Fruit fly (Drosophila melanogaster) whole organism, embryonic: Measurements from ENCODE around the gene CG33124.

Experiments used
- Asciz ChIP-seq: fragments of 200-800 bp; sonication (Bioruptor generic); optimal IDR thresholded peaks from 2 replicates; lab custom pipeline; 2017; ENCODE audit warnings: missing biosample characterization, mild to moderate bottlenecking, missing genetic modification characterization, missing genetic modification reagents
- Atf-2 ChIP-seq: fragments of 200-800 bp; sonication (Bioruptor generic); optimal IDR thresholded peaks from 2 replicates; lab custom pipeline; 2016; ENCODE audit warnings: missing biosample characterization, missing genetic modification characterization
- CG11093 ChIP-seq: fragments of 200-800 bp; sonication (Bioruptor generic); IDR thresholded peaks from 3 replicates; pipeline ENCODE4 v1.3.6; 2022; ENCODE audit warnings: missing biosample characterization, missing genetic modification characterization
- CG11456 ChIP-seq: fragments of 200-800 bp; sonication (Bioruptor generic); IDR thresholded peaks from 3 replicates; pipeline ENCODE4 v1.3.6; 2022; ENCODE audit warnings: missing biosample characterization, missing genetic modification characterization
- CG12236 ChIP-seq: fragments of 200-800 bp; sonication (Bioruptor generic); optimal IDR thresholded peaks from 2 replicates; lab custom pipeline; 2016; ENCODE audit warnings: missing biosample characterization, missing genetic modification characterization
- CG13775 ChIP-seq: fragments of 200-800 bp; sonication (Bioruptor generic); optimal IDR thresholded peaks from 3 replicates; lab custom pipeline; 2017; ENCODE audit warnings: missing biosample characterization, mild to moderate bottlenecking, missing genetic modification characterization
- CG14014 ChIP-seq: fragments of 200-800 bp; sonication (Bioruptor generic); IDR thresholded peaks from 2 replicates; pipeline ENCODE4 v1.3.6; 2022; ENCODE audit warnings: missing biosample characterization, missing genetic modification characterization
- CG15269 ChIP-seq: fragments of 200-800 bp; sonication (Bioruptor generic); optimal IDR thresholded peaks from 2 replicates; lab custom pipeline; 2018; ENCODE audit warnings: missing biosample characterization, mild to moderate bottlenecking, missing genetic modification characterization, moderate library complexity
- CG15479 ChIP-seq: fragments of 200-800 bp; sonication (Bioruptor generic); optimal IDR thresholded peaks from 3 replicates; lab custom pipeline; 2019; ENCODE audit warnings: missing biosample characterization, mild to moderate bottlenecking, missing genetic modification characterization, moderate library complexity
- CG1602 ChIP-seq: fragments of 200-800 bp; sonication (Bioruptor generic); optimal IDR thresholded peaks from 3 replicates; lab custom pipeline; 2016; ENCODE audit warnings: missing biosample characterization, missing genetic modification characterization
- CG17385 ChIP-seq: fragments of 200-800 bp; sonication (Bioruptor generic); optimal IDR thresholded peaks from 3 replicates; lab custom pipeline; 2018; ENCODE audit warnings: missing biosample characterization, mild to moderate bottlenecking, missing genetic modification characterization
- CG18011 ChIP-seq: fragments of 200-800 bp; sonication (Bioruptor generic); optimal IDR thresholded peaks from 2 replicates; lab custom pipeline; 2017; ENCODE audit warnings: missing biosample characterization, missing genetic modification characterization, mild to moderate bottlenecking, moderate library complexity, missing genotype
- CG18764 ChIP-seq: fragments of 200-800 bp; sonication (Bioruptor generic); optimal IDR thresholded peaks from 3 replicates; lab custom pipeline; 2016; ENCODE audit warnings: missing biosample characterization, missing genetic modification characterization
- CG2712 ChIP-seq: fragments of 200-800 bp; optimal IDR thresholded peaks from 3 replicates; lab custom pipeline; 2019; ENCODE audit warnings: missing biosample characterization, mild to moderate bottlenecking, missing genetic modification characterization, moderate library complexity
- CG32532 ChIP-seq: fragments of 200-800 bp; sonication (Bioruptor generic); IDR thresholded peaks from 2 replicates; pipeline ENCODE4 v1.3.6; 2022; ENCODE audit warnings: missing biosample characterization, missing genetic modification characterization
- CG5245 ChIP-seq: fragments of 200-800 bp; sonication (Bioruptor generic); optimal IDR thresholded peaks from 3 replicates; lab custom pipeline; 2016; ENCODE audit warnings: missing biosample characterization, missing genetic modification characterization
- CG6765 ChIP-seq: fragments of 200-800 bp; sonication (Bioruptor generic); optimal IDR thresholded peaks from 3 replicates; lab custom pipeline; 2017; ENCODE audit warnings: missing biosample characterization, mild to moderate bottlenecking, missing genetic modification characterization
- CG6791 ChIP-seq: fragments of 200-800 bp; sonication (Bioruptor generic); IDR thresholded peaks from 3 replicates; pipeline ENCODE4 v1.3.6; 2022; ENCODE audit warnings: missing biosample characterization, missing genetic modification characterization; ENCODE audit not compliant: partially characterized antibody
- CG6854 ChIP-seq: fragments of 200-800 bp; sonication (Bioruptor generic); optimal IDR thresholded peaks from 3 replicates; lab custom pipeline; 2017; ENCODE audit warnings: missing biosample characterization, mild to moderate bottlenecking, missing genetic modification characterization
- CG8290 ChIP-seq, 3 experiments: fragments of 200-800 bp; sonication (Bioruptor generic); optimal IDR thresholded peaks; 2 replicates each; lab custom pipeline; 2016 to 2019; ENCODE audit warnings: missing biosample characterization in 3 of 3, missing genetic modification characterization in 3 of 3, mild to moderate bottlenecking in 2 of 3, moderate library complexity in 1 of 3
- CG9797 ChIP-seq: fragments of 200-800 bp; sonication (Bioruptor generic); optimal IDR thresholded peaks from 3 replicates; lab custom pipeline; 2018; ENCODE audit warnings: missing biosample characterization, mild to moderate bottlenecking, missing genetic modification characterization
- CG9876 ChIP-seq: fragments of 200-800 bp; sonication (Bioruptor generic); optimal IDR thresholded peaks from 2 replicates; lab custom pipeline; 2016; ENCODE audit warnings: missing biosample characterization, missing genetic modification characterization
- CrebB ChIP-seq: fragments of 200-800 bp; sonication (Bioruptor generic); optimal IDR thresholded peaks from 3 replicates; lab custom pipeline; 2018; ENCODE audit warnings: missing biosample characterization, mild to moderate bottlenecking, missing genetic modification characterization
- ERR ChIP-seq: fragments of 200-800 bp; sonication (Bioruptor generic); optimal IDR thresholded peaks from 2 replicates; lab custom pipeline; 2016; ENCODE audit warnings: missing biosample characterization, missing genetic modification characterization
- Gug ChIP-seq: fragments of 200-800 bp; sonication (Bioruptor generic); IDR thresholded peaks from 4 replicates; pipeline ENCODE4 v1.3.6; 2022; ENCODE audit warnings: missing biosample characterization, missing genetic modification characterization
- Meics ChIP-seq: fragments of 200-800 bp; sonication (Bioruptor generic); optimal IDR thresholded peaks from 2 replicates; lab custom pipeline; 2017; ENCODE audit warnings: missing biosample characterization, mild to moderate bottlenecking, missing genetic modification characterization
- NFAT ChIP-seq: fragments of 200-800 bp; sonication (Bioruptor generic); IDR thresholded peaks from 2 replicates; pipeline ENCODE4 v1.3.6; 2022; ENCODE audit warnings: missing biosample characterization, missing genetic modification characterization
- NK7.1 ChIP-seq: fragments of 200-800 bp; sonication (Bioruptor generic); optimal IDR thresholded peaks from 3 replicates; lab custom pipeline; 2016; ENCODE audit warnings: missing biosample characterization, missing genetic modification characterization
- Ssrp ChIP-seq: fragments of 200-800 bp; sonication (Bioruptor generic); optimal IDR thresholded peaks from 2 replicates; lab custom pipeline; 2018; ENCODE audit warnings: missing biosample characterization, mild to moderate bottlenecking, missing genetic modification characterization, moderate library complexity
- Xrp1 ChIP-seq: fragments of 200-800 bp; sonication (Bioruptor generic); IDR thresholded peaks from 2 replicates; pipeline ENCODE4 v1.3.6; 2022; ENCODE audit warnings: missing biosample characterization, missing genetic modification characterization
- ara ChIP-seq: fragments of 200-800 bp; sonication (Bioruptor generic); IDR thresholded peaks from 2 replicates; pipeline ENCODE4 v1.3.6; 2022; ENCODE audit warnings: missing biosample characterization, missing genetic modification characterization
- bbx ChIP-seq: fragments of 200-800 bp; sonication (Bioruptor generic); IDR thresholded peaks from 2 replicates; pipeline ENCODE4 v1.3.6; 2022; ENCODE audit warnings: missing biosample characterization, missing genetic modification characterization; ENCODE audit not compliant: partially characterized antibody
- cad ChIP-seq: fragments of >200 bp; optimal IDR thresholded peaks from 2 replicates; lab custom pipeline; 2017; ENCODE audit warnings: missing biosample characterization, missing genetic modification characterization
- ci ChIP-seq: fragments of 200-800 bp; sonication (Bioruptor generic); IDR thresholded peaks from 3 replicates; pipeline ENCODE4 v1.3.6; 2022; ENCODE audit warnings: missing biosample characterization, missing genetic modification characterization
- dimm ChIP-seq: fragments of 200-800 bp; sonication (Bioruptor generic); IDR thresholded peaks from 2 replicates; pipeline ENCODE4 v1.3.6; 2022; ENCODE audit warnings: missing biosample characterization, missing genetic modification characterization
- knrl ChIP-seq: fragments of 200-800 bp; sonication (Bioruptor generic); IDR thresholded peaks from 3 replicates; pipeline ENCODE4 v1.3.6; 2022; ENCODE audit warnings: missing biosample characterization, missing genetic modification characterization; ENCODE audit not compliant: partially characterized antibody
- lola ChIP-seq, 3 experiments: fragments of >200 bp in 2 of 3; fragments of 200-800 bp in 1 of 3; sonication (Bioruptor generic) in 1 of 3; optimal IDR thresholded peaks; 2 replicates each; lab custom pipeline; 2017 to 2019; ENCODE audit warnings: missing biosample characterization in 3 of 3, missing genetic modification characterization in 3 of 3, mild to moderate bottlenecking in 1 of 3, moderate library complexity in 1 of 3
- mam ChIP-seq: fragments of 200-800 bp; sonication (Bioruptor generic); optimal IDR thresholded peaks from 3 replicates; lab custom pipeline; 2016; ENCODE audit warnings: missing biosample characterization, missing genetic modification characterization
- pb ChIP-seq: fragments of 200-800 bp; sonication (Bioruptor generic); optimal IDR thresholded peaks from 3 replicates; lab custom pipeline; 2016; ENCODE audit warnings: missing biosample characterization, missing genetic modification characterization
- pzg ChIP-seq: fragments of 200-800 bp; sonication (Bioruptor generic); optimal IDR thresholded peaks from 3 replicates; lab custom pipeline; 2018; ENCODE audit warnings: missing biosample characterization, mild to moderate bottlenecking, missing genetic modification characterization, moderate library complexity
- ranshi ChIP-seq: fragments of 200-800 bp; sonication (Bioruptor generic); IDR thresholded peaks from 2 replicates; pipeline ENCODE4 v1.3.6; 2022; ENCODE audit warnings: missing biosample characterization, missing genetic modification characterization
- ro ChIP-seq: fragments of 200-800 bp; sonication (Bioruptor generic); IDR thresholded peaks from 2 replicates; pipeline ENCODE4 v1.3.6; 2022; ENCODE audit warnings: missing biosample characterization, missing genetic modification characterization
- schlank ChIP-seq: fragments of 200-800 bp; sonication (Bioruptor generic); optimal IDR thresholded peaks from 2 replicates; lab custom pipeline; 2018; ENCODE audit warnings: missing biosample characterization, mild to moderate bottlenecking, missing genetic modification characterization
- sd ChIP-seq: fragments of 200-800 bp; sonication (Bioruptor generic); optimal IDR thresholded peaks from 3 replicates; lab custom pipeline; 2018; ENCODE audit warnings: missing biosample characterization, mild to moderate bottlenecking, missing genetic modification characterization, moderate library complexity
- sqz ChIP-seq: fragments of 200-800 bp; sonication (Bioruptor generic); optimal IDR thresholded peaks from 3 replicates; lab custom pipeline; 2018; ENCODE audit warnings: missing biosample characterization, mild to moderate bottlenecking, missing genetic modification characterization
- stwl ChIP-seq: fragments of 200-800 bp; sonication (Bioruptor generic); optimal IDR thresholded peaks from 3 replicates; lab custom pipeline; 2018; ENCODE audit warnings: missing biosample characterization, mild to moderate bottlenecking, missing genetic modification characterization, moderate library complexity
- tio ChIP-seq: fragments of 200-800 bp; sonication (Bioruptor generic); optimal IDR thresholded peaks from 2 replicates; lab custom pipeline; 2017; ENCODE audit warnings: missing biosample characterization, missing genetic modification characterization, inconsistent platforms
- tll ChIP-seq, 2 experiments: fragments of 200-800 bp in 1 of 2; fragments of >200 bp in 1 of 2; sonication (Bioruptor generic) in 1 of 2; optimal IDR thresholded peaks; 2 replicates each; lab custom pipeline; 2017 to 2019; ENCODE audit warnings: missing biosample characterization in 2 of 2, missing genetic modification characterization in 2 of 2, mild to moderate bottlenecking in 1 of 2, moderate library complexity in 1 of 2
- tx ChIP-seq: fragments of 200-800 bp; sonication (Bioruptor generic); optimal IDR thresholded peaks from 2 replicates; lab custom pipeline; 2016; ENCODE audit warnings: missing biosample characterization, missing genetic modification characterization
- unc-4 ChIP-seq: fragments of 200-800 bp; sonication (Bioruptor generic); IDR thresholded peaks from 2 replicates; pipeline ENCODE4 v1.3.6; 2022; ENCODE audit warnings: missing biosample characterization, missing genetic modification characterization; ENCODE audit not compliant: partially characterized antibody
- yki ChIP-seq: fragments of >200 bp; optimal IDR thresholded peaks from 3 replicates; lab custom pipeline; 2018

The CG33124 gene

dm6 chr2L:2189100-2189499, 19.8 kb downstream of the CG33124 start (continued):
- TF ChIP-seq CG11456 (no peak), Ssrp (tag; lab: Kevin White, UChicago) (peak; percentile 77), schlank (tag; lab: Kevin White, UChicago) (no peak), sd (tag; lab: Kevin White, UChicago) (no peak), CG14014 (no peak), CG12236 (GFP tag; lab: Kevin White, UChicago) (peak; percentile 45), CG2712 (peak; percentile 90), lola (GFP tag; optimal IDR thresholded peaks at IDR 0.05; lab: Kevin White, UChicago) (peak in 1 of 3 experiments; percentile 89), NK7.1 (GFP tag; lab: Kevin White, UChicago) (no peak), ro (peak; percentile 49; the same call in 1 of the 2 replicates), CG5245 (peak; percentile 65), dimm (no peak), cad (GFP tag; lab: Kevin White, UChicago) (no peak), CG17385 (GFP tag; lab: Kevin White, UChicago) (peak; percentile 17), ara (GFP tag; lab: Robert Waterston, UW) (peak; percentile 83), CG6765 (GFP tag; lab: Kevin White, UChicago) (no peak), CG9876 (peak; percentile 54), ranshi (GFP tag; lab: Robert Waterston, UW) (peak; percentile 73; the same call in 1 of the 2 replicates), Gug (GFP tag; lab: Robert Waterston, UW) (peak; percentile 55; the same call in 2 of the 4 replicates), Xrp1 (GFP tag; lab: Robert Waterston, UW) (peak; percentile 90), tx (GFP tag; lab: Kevin White, UChicago) (peak; percentile 7), tll (GFP tag; optimal IDR thresholded peaks at IDR 0.05; lab: Kevin White, UChicago) (no peak), CG11093 (GFP tag; lab: Robert Waterston, UW) (0 out of 3 replicates have a peak, but pooled peaks have one; percentile 39), pzg (no peak), stwl (tag; lab: Kevin White, UChicago) (peak; percentile 32), Meics (GFP tag; lab: Kevin White, UChicago) (no peak), knrl (GFP tag; lab: Robert Waterston, UW) (no peak), pb (GFP tag; lab: Kevin White, UChicago) (peak; percentile 22), unc-4 (GFP tag; lab: Robert Waterston, UW) (no peak), CrebB (tag; lab: Kevin White, UChicago) (no peak), ci (GFP tag; lab: Robert Waterston, UW) (peak; percentile 77), Atf-2 (GFP tag; lab: Kevin White, UChicago) (peak; percentile 70), tio (no peak), CG9797 (GFP tag; lab: Kevin White, UChicago) (no peak), bbx (GFP tag; lab: Robert Waterston, UW) (no peak), CG18764 (GFP tag; lab: Kevin White, UChicago) (peak; percentile 60), CG6791 (GFP tag; lab: Robert Waterston, UW) (no peak), CG13775 (peak; percentile 75), NFAT (GFP tag; lab: Robert Waterston, UW) (no peak), CG15269 (tag; lab: Kevin White, UChicago) (no peak), CG6854 (GFP tag; lab: Kevin White, UChicago) (no peak), CG8290 (GFP tag; optimal IDR thresholded peaks at IDR 0.05; lab: Kevin White, UChicago) (peak; percentile 67), CG8290 (tag; optimal IDR thresholded peaks at IDR 0.05; lab: Kevin White, UChicago) (no peak), ERR (GFP tag; lab: Kevin White, UChicago) (no peak), mam (no peak), Asciz (GFP tag; lab: Kevin White, UChicago) (peak; percentile 14), sqz (GFP tag; lab: Kevin White, UChicago) (peak; percentile 37), CG1602 (peak; percentile 69), yki (no peak), CG15479 (GFP tag; lab: Kevin White, UChicago) (no peak), CG32532 (GFP tag; lab: Robert Waterston, UW) (no peak), CG18011 (no peak)
